Worm (Caenorhabditis elegans) whole organism, young adult: Measurements from ENCODE around the gene C07D10.5.

Experiments used
- B0336.3 ChIP-seq: fragments of 200-800 bp; sonication (Bioruptor generic); IDR thresholded peaks from 2 replicates; pipeline ENCODE4 v1.3.6; 2022; ENCODE audit warnings: missing genetic modification characterization, missing compliant biosample characterization
- F23B12.7 ChIP-seq: sonication (generic microtip); optimal IDR thresholded peaks from 2 replicates; lab custom pipeline; 2017; ENCODE audit warnings: missing genetic modification characterization, mild to moderate bottlenecking, missing compliant biosample characterization, antibody characterized with exemption, moderate library complexity; ENCODE audit not compliant: insufficient read depth
- F37B4.10 ChIP-seq: fragments of 200-800 bp; sonication (Bioruptor generic); IDR thresholded peaks from 2 replicates; pipeline ENCODE4 v1.3.6; 2022; ENCODE audit warnings: missing genetic modification characterization, missing compliant biosample characterization
- F52B5.7 ChIP-seq: sonication (generic microtip); optimal IDR thresholded peaks from 2 replicates; lab custom pipeline; 2016; ENCODE audit warnings: mild to moderate bottlenecking, missing genetic modification characterization, missing compliant biosample characterization
- K12H6.12 ChIP-seq: fragments of 200-800 bp; sonication (Bioruptor generic); optimal IDR thresholded peaks from 2 replicates; lab custom pipeline; 2018; ENCODE audit warnings: mild to moderate bottlenecking, missing genetic modification characterization, missing compliant biosample characterization
- Y53G8AR.9 ChIP-seq: fragments of 200-800 bp; sonication (Bioruptor generic); conservative IDR thresholded peaks from 2 replicates; pipeline ENCODE4 v1.3.6; 2022; ENCODE audit warnings: missing genetic modification reagents, missing genetic modification characterization, missing compliant biosample characterization
- Y79H2A.3 ChIP-seq: fragments of 200-800 bp; sonication (Bioruptor generic); conservative IDR thresholded peaks from 2 replicates; pipeline ENCODE4 v1.3.6; 2022; ENCODE audit warnings: missing genetic modification reagents, missing genetic modification characterization, missing compliant biosample characterization
- aptf-2 ChIP-seq: fragments of 200-800 bp; sonication (Bioruptor generic); conservative IDR thresholded peaks from 2 replicates; pipeline ENCODE4 v1.3.6; 2022; ENCODE audit warnings: missing genetic modification reagents, missing genetic modification characterization, missing compliant biosample characterization
- atf-7 ChIP-seq: sonication (generic microtip); optimal IDR thresholded peaks from 2 replicates; lab custom pipeline; 2017; ENCODE audit warnings: mild to moderate bottlenecking, missing genetic modification characterization, missing compliant biosample characterization
- athp-1 ChIP-seq: sonication (generic microtip); optimal IDR thresholded peaks from 2 replicates; lab custom pipeline; 2017; ENCODE audit warnings: mild to moderate bottlenecking, missing genetic modification characterization, missing compliant biosample characterization
- cebp-1 ChIP-seq, 2 experiments: fragments of 200-800 bp in 1 of 2; sonication (Bioruptor generic) in 1 of 2; sonication (generic microtip) in 1 of 2; IDR thresholded peaks in 1 of 2; optimal IDR thresholded peaks in 1 of 2; 2 replicates each; pipeline versions ENCODE4 v1.3.6 to Lab custom; 2017 to 2022; ENCODE audit warnings: missing compliant biosample characterization in 2 of 2, missing genetic modification characterization in 2 of 2, mild to moderate bottlenecking in 1 of 2, missing genetic modification reagents in 1 of 2, moderate library complexity in 1 of 2
- cebp-2 ChIP-seq: fragments of 200-800 bp; sonication (Bioruptor generic); IDR thresholded peaks from 2 replicates; pipeline ENCODE4 v1.3.6; 2022; ENCODE audit warnings: missing genetic modification characterization, missing compliant biosample characterization
- ceh-100 ChIP-seq: fragments of 200-800 bp; sonication (Bioruptor generic); IDR thresholded peaks from 2 replicates; pipeline ENCODE4 v1.3.6; 2022; ENCODE audit warnings: missing genetic modification reagents, missing genetic modification characterization, missing compliant biosample characterization
- ceh-27 ChIP-seq: fragments of 200-800 bp; sonication (Bioruptor generic); optimal IDR thresholded peaks from 2 replicates; lab custom pipeline; 2018; ENCODE audit warnings: mild to moderate bottlenecking, missing genetic modification characterization, moderate library complexity, missing compliant biosample characterization
- ceh-58 ChIP-seq: fragments of 200-800 bp; sonication (Bioruptor generic); IDR thresholded peaks from 2 replicates; pipeline ENCODE4 v1.3.6; 2022; ENCODE audit warnings: missing genetic modification characterization, missing compliant biosample characterization
- ceh-79 ChIP-seq: sonication (generic microtip); optimal IDR thresholded peaks from 2 replicates; lab custom pipeline; 2017; ENCODE audit warnings: mild to moderate bottlenecking, missing genetic modification characterization, missing compliant biosample characterization
- dox-1 ChIP-seq: fragments of 200-800 bp; sonication (Bioruptor generic); IDR thresholded peaks from 2 replicates; pipeline ENCODE4 v1.3.6; 2022; ENCODE audit warnings: missing genetic modification reagents, missing genetic modification characterization, missing compliant biosample characterization
- ekl-4 ChIP-seq: fragments of 200-800 bp; sonication (Bioruptor generic); IDR thresholded peaks from 2 replicates; pipeline ENCODE4 v1.3.6; 2022; ENCODE audit warnings: missing genetic modification reagents, missing genetic modification characterization, missing compliant biosample characterization
- hmg-20 ChIP-seq: fragments of 200-800 bp; sonication (Bioruptor generic); IDR thresholded peaks from 2 replicates; pipeline ENCODE4 v1.3.6; 2022; ENCODE audit warnings: missing genetic modification reagents, missing genetic modification characterization, missing compliant biosample characterization
- let-526 ChIP-seq: fragments of 200-800 bp; sonication (Bioruptor generic); IDR thresholded peaks from 2 replicates; pipeline ENCODE4 v1.3.6; 2022; ENCODE audit warnings: missing genetic modification reagents, missing genetic modification characterization, missing compliant biosample characterization
- nhr-120 ChIP-seq: fragments of 200-800 bp; sonication (Bioruptor generic); IDR thresholded peaks from 2 replicates; pipeline ENCODE4 v1.3.6; 2022; ENCODE audit warnings: missing genetic modification characterization, missing compliant biosample characterization
- nhr-80 ChIP-seq: sonication (generic microtip); optimal IDR thresholded peaks from 2 replicates; lab custom pipeline; 2016; ENCODE audit warnings: missing genetic modification characterization, missing compliant biosample characterization
- snpc-1.1 ChIP-seq: sonication (generic microtip); optimal IDR thresholded peaks from 2 replicates; lab custom pipeline; 2017; ENCODE audit warnings: missing genetic modification characterization, mild to moderate bottlenecking, missing compliant biosample characterization, antibody characterized with exemption, moderate library complexity, missing genotype, missing genetic modification reagents; ENCODE audit not compliant: insufficient read depth
- snpc-3.4 ChIP-seq: sonication (generic microtip); optimal IDR thresholded peaks from 2 replicates; lab custom pipeline; 2017; ENCODE audit warnings: missing genetic modification characterization, mild to moderate bottlenecking, missing compliant biosample characterization, antibody characterized with exemption, moderate library complexity, missing genotype, missing genetic modification reagents
- somi-1 ChIP-seq: fragments of 200-800 bp; sonication (Bioruptor generic); optimal IDR thresholded peaks from 2 replicates; lab custom pipeline; 2018; ENCODE audit warnings: mild to moderate bottlenecking, missing genetic modification characterization, missing compliant biosample characterization
- zim-3 ChIP-seq: sonication (generic microtip); optimal IDR thresholded peaks from 2 replicates; lab custom pipeline; 2017; ENCODE audit warnings: mild to moderate bottlenecking, missing genetic modification characterization, moderate library complexity, missing compliant biosample characterization
- ztf-26 ChIP-seq: sonication (generic microtip); optimal IDR thresholded peaks from 2 replicates; lab custom pipeline; 2017; ENCODE audit warnings: missing genetic modification characterization, missing compliant biosample characterization
- ztf-3 ChIP-seq: fragments of 200-800 bp; sonication (Bioruptor generic); optimal IDR thresholded peaks from 2 replicates; lab custom pipeline; 2018; ENCODE audit warnings: mild to moderate bottlenecking, missing genetic modification characterization, missing compliant biosample characterization
- ztf-6 ChIP-seq: fragments of 200-800 bp; sonication (Bioruptor generic); IDR thresholded peaks from 2 replicates; pipeline ENCODE4 v1.3.6; 2022; ENCODE audit warnings: missing genetic modification reagents, missing genetic modification characterization, missing compliant biosample characterization

Gene C07D10.5

DNA sequence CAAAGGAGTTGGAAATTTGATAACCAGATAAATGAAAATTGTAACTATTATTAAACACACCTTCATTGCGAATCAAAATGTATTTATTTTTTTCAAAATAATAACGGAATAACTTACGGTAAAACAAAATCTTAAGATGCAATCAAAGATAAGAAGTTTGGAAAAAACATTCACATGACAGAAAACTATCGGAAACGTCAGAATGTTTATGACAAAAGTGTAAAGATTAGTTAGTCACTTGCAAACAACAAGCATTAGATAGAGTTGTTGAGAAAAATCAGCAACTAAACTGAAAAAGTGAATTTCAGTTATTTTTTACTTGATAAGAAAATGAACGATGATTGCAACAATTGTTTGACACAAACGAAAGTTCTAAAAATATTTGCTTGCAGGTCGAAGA is 38.8 kb downstream of the C07D10.5 start:
- TF ChIP-seq F52B5.7 (tag; lab: Kevin White, UChicago) (no peak), F23B12.7 (tag; lab: Kevin White, UChicago) (no peak), snpc-1.1 (tag; lab: Kevin White, UChicago) (no peak), snpc-3.4 (no peak), zim-3 (tag; lab: Kevin White, UChicago) (no peak), ztf-6 (GFP tag; lab: Robert Waterston, UW) (no peak), F37B4.10 (GFP tag; lab: Robert Waterston, UW) (no peak), aptf-2 (no peak), K12H6.12 (no peak), ceh-58 (GFP tag; lab: Robert Waterston, UW) (no peak)

DNA sequence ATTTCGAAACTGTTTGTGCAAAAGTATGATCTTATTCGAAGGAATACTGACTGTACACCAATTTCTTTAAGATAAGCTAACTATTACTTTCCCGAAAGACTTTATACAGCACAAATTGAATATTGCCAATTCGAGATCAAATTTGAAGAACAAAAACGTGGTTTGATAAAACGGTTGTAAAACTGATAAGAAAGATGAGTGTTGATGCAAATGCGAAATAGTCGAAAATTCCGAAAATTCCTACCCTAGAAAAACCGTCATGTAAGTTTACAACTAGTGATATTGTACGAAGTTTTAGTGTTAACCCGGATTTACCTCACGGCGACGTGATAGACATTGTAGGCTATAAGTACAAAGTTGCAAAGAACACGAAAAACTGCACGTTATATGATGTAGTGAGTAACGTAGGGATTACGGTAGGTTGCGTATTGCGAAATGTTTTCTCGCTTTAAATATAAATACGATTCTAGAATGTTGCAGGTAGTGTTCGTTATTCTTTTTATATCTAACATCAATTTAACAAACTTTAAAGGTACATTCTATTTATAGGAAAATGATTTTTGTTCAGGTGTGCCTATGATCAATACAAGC is 39.5 kb downstream of the C07D10.5 start:
- TF ChIP-seq cebp-1 (GFP tag; IDR thresholded peaks at IDR 0.05; lab: Robert Waterston, UW) (peak; percentile 56), cebp-1 (tag; optimal IDR thresholded peaks at IDR 0.05; lab: Kevin White, UChicago) (no peak), K12H6.12 (no peak), nhr-80 (tag; lab: Kevin White, UChicago) (peak; percentile 23), hmg-20 (GFP tag; lab: Robert Waterston, UW) (no peak), B0336.3 (GFP tag; lab: Robert Waterston, UW) (no peak)
- TF ChIP-seq, all 124 proteins: peak for 2

DNA sequence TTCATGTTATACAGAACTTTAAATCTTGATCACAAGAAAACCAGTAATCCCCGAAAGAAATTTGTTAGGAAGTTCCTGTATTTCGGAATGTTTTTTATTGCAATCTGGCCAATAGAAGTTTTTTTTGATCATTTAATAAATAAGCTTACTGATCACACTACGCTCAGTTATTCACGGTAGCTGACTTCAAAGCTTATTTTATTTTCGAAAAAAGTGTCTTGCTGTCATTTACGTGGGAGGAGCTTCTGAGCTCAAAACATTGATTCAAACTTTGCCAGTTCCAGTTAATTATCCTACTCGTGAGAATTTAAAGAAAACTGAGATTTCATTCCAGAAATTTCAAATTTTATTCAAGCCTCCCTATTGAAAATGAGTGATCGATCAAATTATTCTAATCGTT is 51.0 kb downstream of the C07D10.5 start, which contains the start of gene srd-54:
srd-54 (plus strand) TSS at position 301 of the 400 bp plus-strand sequence.
- TF ChIP-seq nhr-80 (tag; lab: Kevin White, UChicago): no peak
- TF ChIP-seq dox-1: no peak
- no peak for TF ChIP-seq Y79H2A.3
- no peak for TF ChIP-seq ceh-100 (GFP tag; lab: Robert Waterston, UW)
- no peak for TF ChIP-seq ekl-4 (GFP tag; lab: Robert Waterston, UW)
- no peak for TF ChIP-seq cebp-2 (GFP tag; lab: Robert Waterston, UW)
- no peak for TF ChIP-seq somi-1 (GFP tag; lab: Kevin White, UChicago)
- TF ChIP-seq Y53G8AR.9 (GFP tag; lab: Robert Waterston, UW): no peak
- TF ChIP-seq ceh-58 (GFP tag; lab: Robert Waterston, UW): no peak
- no peak for TF ChIP-seq ztf-3
- no peak for TF ChIP-seq ztf-26 (tag; lab: Kevin White, UChicago)
- no peak for TF ChIP-seq let-526 (GFP tag; lab: Robert Waterston, UW)
- TF ChIP-seq ceh-79 (tag; lab: Kevin White, UChicago): no peak
- no peak for TF ChIP-seq athp-1 (tag; lab: Kevin White, UChicago)
- no peak for TF ChIP-seq ceh-27 (GFP tag; lab: Kevin White, UChicago)
- no peak for TF ChIP-seq nhr-120 (GFP tag; lab: Robert Waterston, UW)
- TF ChIP-seq atf-7 (tag; lab: Kevin White, UChicago): no peak
